Fruit fly (Drosophila melanogaster): ENCODE data around the gene CG17991.
A peak's percentile ranks its signal among the peaks of the same experiment; 100 is the strongest.

Gene CG17991

dm6 chr3R:27238438-27239301, 2.4 kb upstream of the CG17991 start, which contains the start of the genes CG31064 and PolA2 (continued):
- TF ChIP-seq CG16813 (GFP tag; IDR thresholded peaks at IDR 0.05; ENCODE audit: partially characterized antibody) (peak; percentile 66), da (GFP tag; optimal IDR thresholded peaks at IDR 0.05) (peak; percentile 35), onecut (GFP tag; IDR thresholded peaks at IDR 0.05) (no peak), zen (tag; optimal IDR thresholded peaks at IDR 0.05) (peak; percentile 28), unc-4 (GFP tag; IDR thresholded peaks at IDR 0.05; ENCODE audit: partially characterized antibody) (peak; percentile 72), MBD-R2 (GFP tag; IDR thresholded peaks at IDR 0.05) (peak; percentile 96), CG3847 (GFP tag; IDR thresholded peaks at IDR 0.05) (peak; percentile 51; the same call in 1 of the 2 replicates), CG4404 (GFP tag; IDR thresholded peaks at IDR 0.05) (0 out of 2 replicates have a peak, but pooled peaks have one; percentile 28), CG7963 (GFP tag; IDR thresholded peaks at IDR 0.05; ENCODE audit: partially characterized antibody) (peak; percentile 77), Adf1 (GFP tag; IDR thresholded peaks at IDR 0.05) (no peak), vvl (GFP tag; IDR thresholded peaks at IDR 0.05) (peak; percentile 51), CG2116 (GFP tag; optimal IDR thresholded peaks at IDR 0.05) (peak; percentile 91), chinmo (GFP tag; IDR thresholded peaks at IDR 0.05; ENCODE audit: partially characterized antibody) (peak; percentile 95), CoRest (tag; optimal IDR thresholded peaks at IDR 0.05) (peak; percentile 22), hbn (GFP tag; IDR thresholded peaks at IDR 0.05; ENCODE audit: partially characterized antibody) (peak; percentile 69), CG8924 (tag; optimal IDR thresholded peaks at IDR 0.05) (peak; percentile 9), grn (GFP tag; optimal IDR thresholded peaks at IDR 0.05) (no peak), CG10147 (GFP tag; optimal IDR thresholded peaks at IDR 0.05) (peak; percentile 5), CG12659 (GFP tag; optimal IDR thresholded peaks at IDR 0.05) (peak; percentile 62), CG9215 (GFP tag; IDR thresholded peaks at IDR 0.05) (no peak), CG17912 (GFP tag; optimal IDR thresholded peaks at IDR 0.05) (peak; percentile 38), H15 (GFP tag; IDR thresholded peaks at IDR 0.05) (no peak), zen2 (GFP tag; IDR thresholded peaks at IDR 0.05; ENCODE audit: partially characterized antibody) (peak; percentile 90), pb (GFP tag; optimal IDR thresholded peaks at IDR 0.05) (no peak), dm (GFP tag; optimal IDR thresholded peaks at IDR 0.05) (peak; percentile 42), ato (GFP tag; IDR thresholded peaks at IDR 0.05; ENCODE audit: partially characterized antibody) (peak; percentile 75), tap (tag; optimal IDR thresholded peaks at IDR 0.05) (no peak), exex (tag; optimal IDR thresholded peaks at IDR 0.05) (no peak), CG3838 (GFP tag; optimal IDR thresholded peaks at IDR 0.05) (no peak), MESR4 (GFP tag; optimal IDR thresholded peaks at IDR 0.05) (peak; percentile 51), Dref (GFP tag; IDR thresholded peaks at IDR 0.05) (peak; percentile 98), CG11723 (GFP tag; optimal IDR thresholded peaks at IDR 0.05) (no peak), wek (GFP tag; optimal IDR thresholded peaks at IDR 0.05) (no peak), knrl (GFP tag; IDR thresholded peaks at IDR 0.05; ENCODE audit: partially characterized antibody) (peak; percentile 58; the same call in 2 of the 3 replicates), CG18011 (GFP tag; optimal IDR thresholded peaks at IDR 0.05) (peak; percentile 17), ac (GFP tag; optimal IDR thresholded peaks at IDR 0.05) (peak; percentile 71), row (GFP tag; IDR thresholded peaks at IDR 0.05) (peak; percentile 46; the same call in 1 of the 3 replicates), HLH4C (GFP tag; IDR thresholded peaks at IDR 0.05; ENCODE audit: partially characterized antibody) (peak; percentile 91), Aef1 (GFP tag; IDR thresholded peaks at IDR 0.05) (no peak), CG17359 (tag; optimal IDR thresholded peaks at IDR 0.05) (no peak), Hr51 (GFP tag; optimal IDR thresholded peaks at IDR 0.05) (no peak), CG13287 (GFP tag; IDR thresholded peaks at IDR 0.05; ENCODE audit: partially characterized antibody) (peak; percentile 88), CG9797 (GFP tag; optimal IDR thresholded peaks at IDR 0.05) (peak; percentile 40), tna (GFP tag; IDR thresholded peaks at IDR 0.05; ENCODE audit: partially characterized antibody) (peak; percentile 83), Doc3 (GFP tag; IDR thresholded peaks at IDR 0.05; ENCODE audit: partially characterized antibody) (peak; percentile 70), CG10267 (tag; optimal IDR thresholded peaks at IDR 0.05) (peak; percentile 53)
